Fruit fly (Drosophila melanogaster): ENCODE data around the gene msps.

Gene msps

dm6 chr3R:16025587-16026223, 24.9 kb upstream of the msps start, which contains the start of gene pnr:
Gene pnr (plus strand): TSS chr3R:16026079.
- peak; percentile 9 for TF ChIP-seq CG17801 (GFP tag; optimal IDR thresholded peaks at IDR 0.05; ENCODE audit: partially characterized antibody)

dm6 chr3R:16028651-16029050, 21.9 kb upstream of the msps start:
- TF ChIP-seq CG17801 (GFP tag; optimal IDR thresholded peaks at IDR 0.05; ENCODE audit: partially characterized antibody), result no peak

dm6 chr3R:16029584-16029983, 21.0 kb upstream of the msps start:
- no peak for TF ChIP-seq CG17801 (GFP tag; optimal IDR thresholded peaks at IDR 0.05; ENCODE audit: partially characterized antibody)

- no peak for TF ChIP-seq CG17801 (GFP tag; optimal IDR thresholded peaks at IDR 0.05; ENCODE audit: partially characterized antibody)
Observed at dm6 chr3R:16030445-16030844, 20.2 kb upstream of the msps start.

- TF ChIP-seq CG17801 (GFP tag; optimal IDR thresholded peaks at IDR 0.05; ENCODE audit: partially characterized antibody), result no peak
Observed at dm6 chr3R:16033727-16034126, 16.9 kb upstream of the msps start.

dm6 chr3R:16034186-16034585, 16.4 kb upstream of the msps start:
- TF ChIP-seq CG17801 (GFP tag; optimal IDR thresholded peaks at IDR 0.05; ENCODE audit: partially characterized antibody), result no peak

dm6 chr3R:16038049-16038448, 12.6 kb upstream of the msps start:
- TF ChIP-seq CG17801 (GFP tag; optimal IDR thresholded peaks at IDR 0.05; ENCODE audit: partially characterized antibody), result no peak

dm6 chr3R:16039557-16039956, 11.0 kb upstream of the msps start:
- no peak for TF ChIP-seq CG17801 (GFP tag; optimal IDR thresholded peaks at IDR 0.05; ENCODE audit: partially characterized antibody)

dm6 chr3R:16040925-16041324, 9.7 kb upstream of the msps start:
- TF ChIP-seq CG17801 (GFP tag; optimal IDR thresholded peaks at IDR 0.05; ENCODE audit: partially characterized antibody), result no peak

- TF ChIP-seq CG17801 (GFP tag; optimal IDR thresholded peaks at IDR 0.05; ENCODE audit: partially characterized antibody), result no peak
Observed at dm6 chr3R:16042137-16042899, 8.3 kb upstream of the msps start.

- no peak for TF ChIP-seq CG17801 (GFP tag; optimal IDR thresholded peaks at IDR 0.05; ENCODE audit: partially characterized antibody)
Observed at dm6 chr3R:16042900-16043548, 7.6 kb upstream of the msps start, which contains the start of gene Jhbp4. Gene Jhbp4 (plus strand): TSS chr3R:16043498.

- no peak for TF ChIP-seq CG17801 (GFP tag; optimal IDR thresholded peaks at IDR 0.05; ENCODE audit: partially characterized antibody)
Observed at dm6 chr3R:16046030-16046429, 4.6 kb upstream of the msps start, which contains the start of gene Jhbp5. Gene Jhbp5 (minus strand): TSS chr3R:16046130.

- peak; percentile 72 for TF ChIP-seq CG17801 (GFP tag; optimal IDR thresholded peaks at IDR 0.05; ENCODE audit: partially characterized antibody)
Observed at dm6 chr3R:16049369-16049768, 1.2 kb upstream of the msps start, which contains the start of the genes IKKbeta and CG5013. Gene IKKbeta (minus strand): TSS chr3R:16049421. Gene CG5013 (plus strand): TSS chr3R:16049670.

dm6 chr3R:16051329-16051679, 703 bp downstream of the msps start:
- peak; percentile 53 for TF ChIP-seq CG17801 (GFP tag; optimal IDR thresholded peaks at IDR 0.05; ENCODE audit: partially characterized antibody)

dm6 chr3R:16067494-16067893, 16.9 kb downstream of the msps start, which contains the start of gene CG10185:
Gene CG10185 (minus strand): TSS chr3R:16067594.
- TF ChIP-seq CG17801 (GFP tag; optimal IDR thresholded peaks at IDR 0.05; ENCODE audit: partially characterized antibody), result no peak

- no peak for TF ChIP-seq CG17801 (GFP tag; optimal IDR thresholded peaks at IDR 0.05; ENCODE audit: partially characterized antibody)
Observed at dm6 chr3R:16069266-16069665, 18.7 kb downstream of the msps start.

All from ovary, adult (tissue).